Fruit fly (Drosophila melanogaster) whole organism, embryonic: ENCODE results near the gene HtrA2.
A peak's percentile ranks its signal among the peaks of the same experiment; 100 is the strongest.

Experiments used
- Bdp1 ChIP-seq: fragments of 200-800 bp; sonication (Bioruptor generic); optimal IDR thresholded peaks from 3 replicates; lab custom pipeline; 2016; ENCODE audit warnings: missing biosample characterization, missing genetic modification characterization
- Blimp-1 ChIP-seq: fragments of 200-800 bp; sonication (Bioruptor generic); optimal IDR thresholded peaks from 3 replicates; lab custom pipeline; 2018; ENCODE audit warnings: missing biosample characterization, missing genetic modification characterization, mild to moderate bottlenecking, moderate library complexity, missing genetic modification reagents
- CG10654 ChIP-seq: fragments of 200-800 bp; sonication (Bioruptor generic); optimal IDR thresholded peaks from 2 replicates; lab custom pipeline; 2016; ENCODE audit warnings: missing biosample characterization, missing genetic modification characterization
- CG12155 ChIP-seq: fragments of 200-800 bp; sonication (Bioruptor generic); optimal IDR thresholded peaks from 3 replicates; lab custom pipeline; 2016; ENCODE audit warnings: missing biosample characterization, missing genetic modification characterization
- CG12659 ChIP-seq: fragments of 200-800 bp; sonication (Bioruptor generic); optimal IDR thresholded peaks from 3 replicates; lab custom pipeline; 2017; ENCODE audit warnings: mild to moderate bottlenecking, missing biosample characterization, missing genetic modification reagents, missing genetic modification characterization
- CG15479 ChIP-seq: fragments of 200-800 bp; sonication (Bioruptor generic); optimal IDR thresholded peaks from 3 replicates; lab custom pipeline; 2019; ENCODE audit warnings: missing biosample characterization, mild to moderate bottlenecking, missing genetic modification characterization, moderate library complexity
- CG15514 ChIP-seq: fragments of 200-800 bp; sonication (Bioruptor generic); optimal IDR thresholded peaks from 3 replicates; lab custom pipeline; 2017; ENCODE audit warnings: missing biosample characterization, missing genetic modification characterization, mild to moderate bottlenecking, moderate library complexity, missing genetic modification reagents
- CG16779 ChIP-seq: fragments of 200-800 bp; sonication (Bioruptor generic); IDR thresholded peaks from 2 replicates; pipeline ENCODE4 v1.3.6; 2022; ENCODE audit warnings: missing biosample characterization, missing genetic modification characterization
- CG16863 ChIP-seq: fragments of 200-800 bp; sonication (Bioruptor generic); optimal IDR thresholded peaks from 3 replicates; lab custom pipeline; 2016; ENCODE audit warnings: missing biosample characterization, missing genetic modification characterization
- CG17328 ChIP-seq: fragments of 200-800 bp; sonication (Bioruptor generic); IDR thresholded peaks from 2 replicates; pipeline ENCODE4 v1.3.6; 2022; ENCODE audit warnings: missing biosample characterization, missing genetic modification characterization
- CG18599 ChIP-seq: fragments of 200-800 bp; sonication (Bioruptor generic); optimal IDR thresholded peaks from 3 replicates; lab custom pipeline; 2017; ENCODE audit warnings: missing biosample characterization, missing genetic modification characterization, mild to moderate bottlenecking, moderate library complexity, missing genetic modification reagents
- CG2202 ChIP-seq: fragments of 200-800 bp; sonication (Bioruptor generic); optimal IDR thresholded peaks from 2 replicates; lab custom pipeline; 2018; ENCODE audit warnings: missing biosample characterization, mild to moderate bottlenecking, missing genetic modification characterization
- CG4360 ChIP-seq: fragments of 200-800 bp; sonication (Bioruptor generic); IDR thresholded peaks from 2 replicates; pipeline ENCODE4 v1.3.6; 2022; ENCODE audit warnings: missing biosample characterization, missing genetic modification characterization
- CG6175 ChIP-seq: fragments of 200-800 bp; sonication (Bioruptor generic); IDR thresholded peaks from 3 replicates; pipeline ENCODE4 v1.3.6; 2022; ENCODE audit warnings: missing biosample characterization, missing genetic modification characterization
- CG6683 ChIP-seq: fragments of 200-800 bp; sonication (Bioruptor generic); optimal IDR thresholded peaks from 2 replicates; lab custom pipeline; 2017; ENCODE audit warnings: missing biosample characterization, mild to moderate bottlenecking, missing genetic modification characterization, missing genetic modification reagents
- CG7987 ChIP-seq: fragments of 200-800 bp; sonication (Bioruptor generic); optimal IDR thresholded peaks from 2 replicates; lab custom pipeline; 2018; ENCODE audit warnings: missing biosample characterization, mild to moderate bottlenecking, missing genetic modification characterization, moderate library complexity
- CG8765 ChIP-seq: fragments of 200-800 bp; sonication (Bioruptor generic); IDR thresholded peaks from 2 replicates; pipeline ENCODE4 v1.3.6; 2022; ENCODE audit warnings: missing biosample characterization, missing genetic modification characterization
- CG9727 ChIP-seq: fragments of 200-800 bp; sonication (Bioruptor generic); optimal IDR thresholded peaks from 3 replicates; lab custom pipeline; 2017; ENCODE audit warnings: missing biosample characterization, mild to moderate bottlenecking, missing genetic modification characterization
- CG9876 ChIP-seq: fragments of 200-800 bp; sonication (Bioruptor generic); optimal IDR thresholded peaks from 2 replicates; lab custom pipeline; 2016; ENCODE audit warnings: missing biosample characterization, missing genetic modification characterization
- CG9932 ChIP-seq: fragments of 200-800 bp; sonication (Bioruptor generic); IDR thresholded peaks from 2 replicates; pipeline ENCODE4 v1.3.6; 2022; ENCODE audit warnings: missing biosample characterization, missing genetic modification characterization
- Drgx ChIP-seq: fragments of 200-800 bp; sonication (Bioruptor generic); IDR thresholded peaks from 2 replicates; pipeline ENCODE4 v1.3.6; 2022; ENCODE audit warnings: missing biosample characterization, missing genetic modification characterization
- E2f2 ChIP-seq: fragments of 200-800 bp; sonication (Bioruptor generic); IDR thresholded peaks from 2 replicates; pipeline ENCODE4 v1.3.6; 2022; ENCODE audit warnings: missing biosample characterization, missing genetic modification characterization
- H2.0 ChIP-seq: fragments of 200-800 bp; sonication (Bioruptor generic); IDR thresholded peaks from 2 replicates; pipeline ENCODE4 v1.3.6; 2022; ENCODE audit warnings: missing biosample characterization, missing genetic modification characterization
- HHEX ChIP-seq: fragments of 200-800 bp; sonication (Bioruptor generic); optimal IDR thresholded peaks from 3 replicates; lab custom pipeline; 2017; ENCODE audit warnings: missing biosample characterization, mild to moderate bottlenecking, missing genetic modification characterization, missing genetic modification reagents
- HmgD ChIP-seq: fragments of 200-800 bp; sonication (Bioruptor generic); optimal IDR thresholded peaks from 3 replicates; lab custom pipeline; 2016; ENCODE audit warnings: missing biosample characterization, missing genetic modification characterization
- Hr78 ChIP-seq, 2 experiments: fragments of 200-800 bp in 1 of 2; fragments of >200 bp in 1 of 2; sonication (Bioruptor generic) in 1 of 2; optimal IDR thresholded peaks; 2 replicates each; lab custom pipeline; 2017 to 2019; ENCODE audit warnings: missing biosample characterization in 2 of 2, missing genetic modification characterization in 2 of 2, mild to moderate bottlenecking in 1 of 2, moderate library complexity in 1 of 2
- Hsf ChIP-seq: fragments of 200-800 bp; sonication (Bioruptor generic); optimal IDR thresholded peaks from 3 replicates; lab custom pipeline; 2016; ENCODE audit warnings: missing biosample characterization, missing genetic modification characterization
- Jarid2 ChIP-seq: fragments of 200-800 bp; sonication (Bioruptor generic); optimal IDR thresholded peaks from 3 replicates; lab custom pipeline; 2017; ENCODE audit warnings: mild to moderate bottlenecking, missing biosample characterization, missing genetic modification reagents, missing genetic modification characterization
- Med ChIP-seq: fragments of 200-800 bp; sonication (Bioruptor generic); peaks from one replicate; lab custom pipeline; 2016; ENCODE audit warnings: missing biosample characterization, missing genetic modification characterization, mild to moderate bottlenecking, inconsistent platforms, moderate library complexity
- NC2α ChIP-seq: fragments of 200-800 bp; sonication (Bioruptor generic); optimal IDR thresholded peaks from 2 replicates; lab custom pipeline; 2016; ENCODE audit warnings: missing biosample characterization, missing genetic modification characterization
- Six4 ChIP-seq: fragments of 200-800 bp; sonication (Bioruptor generic); optimal IDR thresholded peaks from 2 replicates; lab custom pipeline; 2016; ENCODE audit warnings: missing biosample characterization, missing genetic modification characterization
- Spps ChIP-seq: fragments of 200-800 bp; sonication (Bioruptor generic); optimal IDR thresholded peaks from 2 replicates; lab custom pipeline; 2018; ENCODE audit warnings: missing biosample characterization, mild to moderate bottlenecking, missing genetic modification characterization
- Ssrp ChIP-seq: fragments of 200-800 bp; sonication (Bioruptor generic); optimal IDR thresholded peaks from 2 replicates; lab custom pipeline; 2018; ENCODE audit warnings: missing biosample characterization, mild to moderate bottlenecking, missing genetic modification characterization, moderate library complexity
- Trl ChIP-seq, 3 experiments: fragments of >200 bp in 2 of 3; fragments of 200-800 bp in 1 of 3; sonication (Bioruptor generic) in 1 of 3; optimal IDR thresholded peaks; 2 replicates in 1 of 3; 3 replicates in 2 of 3; lab custom pipeline; 2016 to 2017; ENCODE audit warnings: missing biosample characterization in 1 of 3, missing genetic modification characterization in 1 of 3
- ato ChIP-seq: fragments of 200-800 bp; sonication (Bioruptor generic); IDR thresholded peaks from 2 replicates; pipeline ENCODE4 v1.3.6; 2022; ENCODE audit warnings: missing biosample characterization, missing genetic modification characterization; ENCODE audit not compliant: partially characterized antibody
- chm ChIP-seq: fragments of 200-800 bp; sonication (Bioruptor generic); IDR thresholded peaks from 2 replicates; pipeline ENCODE4 v1.3.6; 2022; ENCODE audit warnings: missing biosample characterization, missing genetic modification characterization
- da ChIP-seq: fragments of 200-800 bp; sonication (Bioruptor generic); optimal IDR thresholded peaks from 2 replicates; lab custom pipeline; 2016; ENCODE audit warnings: missing biosample characterization, missing genetic modification characterization
- dysf ChIP-seq: fragments of 200-800 bp; sonication (Bioruptor generic); IDR thresholded peaks from 3 replicates; pipeline ENCODE4 v1.3.6; 2022; ENCODE audit warnings: missing biosample characterization, missing genetic modification characterization
- klu ChIP-seq: fragments of 200-800 bp; sonication (Bioruptor generic); IDR thresholded peaks from 2 replicates; pipeline ENCODE4 v1.3.6; 2022; ENCODE audit warnings: missing biosample characterization, missing genetic modification characterization
- pan ChIP-seq, 4 experiments: fragments of >200 bp in 3 of 4; fragments of 200-800 bp in 1 of 4; sonication (Bioruptor generic) in 1 of 4; optimal IDR thresholded peaks in 3 of 4; IDR thresholded peaks in 1 of 4; 2 replicates each; pipeline versions ENCODE4 v1.3.6 to Lab custom; 2017 to 2022; ENCODE audit warnings: missing biosample characterization in 2 of 4, missing genetic modification characterization in 2 of 4, mixed read lengths in 1 of 4
- peb ChIP-seq: fragments of 200-800 bp; sonication (Bioruptor generic); IDR thresholded peaks from 2 replicates; pipeline ENCODE4 v1.3.6; 2022; ENCODE audit warnings: missing biosample characterization, missing genetic modification characterization
- sisA ChIP-seq: fragments of 200-800 bp; sonication (Bioruptor generic); IDR thresholded peaks from 2 replicates; pipeline ENCODE4 v1.3.6; 2022; ENCODE audit warnings: missing biosample characterization, missing genetic modification characterization
- stwl ChIP-seq: fragments of 200-800 bp; sonication (Bioruptor generic); optimal IDR thresholded peaks from 3 replicates; lab custom pipeline; 2018; ENCODE audit warnings: missing biosample characterization, mild to moderate bottlenecking, missing genetic modification characterization, moderate library complexity
- tio ChIP-seq: fragments of 200-800 bp; sonication (Bioruptor generic); optimal IDR thresholded peaks from 2 replicates; lab custom pipeline; 2017; ENCODE audit warnings: missing biosample characterization, missing genetic modification characterization, inconsistent platforms
- zen2 ChIP-seq: fragments of 200-800 bp; sonication (Bioruptor generic); IDR thresholded peaks from 3 replicates; pipeline ENCODE4 v1.3.6; 2022; ENCODE audit warnings: missing biosample characterization, missing genetic modification characterization; ENCODE audit not compliant: partially characterized antibody
- zf30C ChIP-seq: fragments of 200-800 bp; sonication (Bioruptor generic); optimal IDR thresholded peaks from 3 replicates; lab custom pipeline; 2018; ENCODE audit warnings: missing biosample characterization, mild to moderate bottlenecking, missing genetic modification characterization

Gene HtrA2

DNA sequence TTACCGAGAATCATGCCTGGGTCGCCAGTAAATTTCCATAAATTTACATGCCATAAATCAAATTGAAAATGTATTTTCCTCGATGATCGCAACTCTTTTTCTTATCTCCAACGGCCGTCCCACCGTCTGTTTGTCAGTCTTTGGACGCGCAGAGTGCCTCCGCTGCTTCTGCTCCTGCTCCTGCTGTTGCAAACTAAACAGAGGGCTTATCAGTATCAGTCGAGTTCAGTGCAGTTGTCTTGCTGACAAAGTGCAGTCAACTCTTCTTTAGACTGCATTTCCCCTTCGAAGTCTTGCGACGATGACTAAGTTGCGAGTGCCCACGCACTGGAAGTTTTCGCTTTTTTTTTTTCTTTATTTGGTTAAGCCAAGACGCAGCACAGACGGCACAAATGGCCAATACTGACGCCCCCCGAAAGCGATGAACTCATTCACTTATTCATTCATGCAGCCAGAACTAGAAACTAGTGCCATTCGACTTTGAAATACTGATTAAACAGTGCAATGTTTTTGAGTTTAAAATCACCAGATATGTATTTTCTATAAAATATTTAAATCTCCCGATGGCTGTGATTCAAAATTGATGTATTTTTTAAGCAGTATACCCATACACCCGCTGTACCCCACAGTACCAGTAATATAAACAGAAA lies 37.3 kb downstream of the HtrA2 start:
- TF ChIP-seq CG12659 (GFP tag; lab: Kevin White, UChicago) (no peak), Med (peak; percentile 75), CG15479 (GFP tag; lab: Kevin White, UChicago) (peak; percentile 74)

DNA sequence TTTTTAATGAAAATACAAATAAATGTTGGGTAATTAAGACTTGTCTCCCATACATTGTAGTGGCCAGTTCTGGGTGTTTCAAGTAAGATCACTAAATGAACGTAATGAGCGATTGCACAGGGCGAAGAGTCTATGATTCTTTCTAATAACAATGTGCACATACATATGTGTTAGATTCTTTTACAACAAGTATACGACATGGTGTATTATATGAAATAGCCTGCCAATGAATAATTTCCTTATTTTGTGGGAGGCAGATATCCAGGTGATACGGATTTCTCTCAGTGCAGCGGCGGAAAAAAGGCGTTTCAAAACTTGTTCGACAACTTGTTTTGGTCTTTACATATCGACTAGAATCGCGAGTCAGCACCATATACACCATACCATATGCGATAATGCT lies 37.9 kb downstream of the HtrA2 start:
- TF ChIP-seq zen2, result no peak
- TF ChIP-seq CG7987 (GFP tag; lab: Kevin White, UChicago), result no peak
- TF ChIP-seq chm (GFP tag; lab: Robert Waterston, UW), result no peak
- no peak for TF ChIP-seq Jarid2 (GFP tag; lab: Kevin White, UChicago)
- TF ChIP-seq CG8765, result no peak
- peak; percentile 29; the same call in 1 of the 2 replicates for TF ChIP-seq E2f2 (GFP tag; lab: Robert Waterston, UW)
- TF ChIP-seq tio, result peak; percentile 40
- peak; percentile 29 for TF ChIP-seq CG10654 (GFP tag; lab: Kevin White, UChicago)
- no peak for TF ChIP-seq CG6175 (GFP tag; lab: Robert Waterston, UW)
- TF ChIP-seq ato (GFP tag; lab: Robert Waterston, UW), result no peak
- peak; percentile 52 for TF ChIP-seq CG9727 (GFP tag; lab: Kevin White, UChicago)
- TF ChIP-seq Hr78 (GFP tag; optimal IDR thresholded peaks at IDR 0.05; lab: Kevin White, UChicago), result no peak
- TF ChIP-seq H2.0, result peak; percentile 46
- peak; percentile 5 for TF ChIP-seq Ssrp (tag; lab: Kevin White, UChicago)
- 0 out of 2 replicates have a peak, but pooled peaks have one; percentile 51 for TF ChIP-seq peb (GFP tag; lab: Robert Waterston, UW)
- peak; percentile 49 for TF ChIP-seq sisA (GFP tag; lab: Robert Waterston, UW)
- TF ChIP-seq Blimp-1 (GFP tag; lab: Kevin White, UChicago), result peak; percentile 24
- no peak for TF ChIP-seq stwl
- TF ChIP-seq HmgD, result no peak
- TF ChIP-seq Bdp1, result peak; percentile 15
- TF ChIP-seq zf30C (GFP tag; lab: Kevin White, UChicago), result peak; percentile 21
- TF ChIP-seq CG18599 (GFP tag; lab: Kevin White, UChicago), result peak; percentile 55
- TF ChIP-seq CG12155 (GFP tag; lab: Kevin White, UChicago), result peak; percentile 63
- TF ChIP-seq da (GFP tag; lab: Kevin White, UChicago), result no peak
- TF ChIP-seq CG2202 (tag; lab: Kevin White, UChicago), result no peak
- TF ChIP-seq CG6683, result no peak
- peak; percentile 47; the same call in 1 of the 2 replicates for TF ChIP-seq CG17328 (GFP tag; lab: Robert Waterston, UW)
- no peak for TF ChIP-seq NC2α (GFP tag; lab: Kevin White, UChicago)
- TF ChIP-seq HHEX (GFP tag; lab: Kevin White, UChicago), result peak; percentile 50
- TF ChIP-seq pan (optimal IDR thresholded peaks at IDR 0.05; lab: Kevin White, UChicago), result no peak
- TF ChIP-seq pan (GFP tag; optimal IDR thresholded peaks at IDR 0.05 in 1 of 2, IDR thresholded peaks at IDR 0.05 in 1 of 2), result peak in 1 of 2 experiments; percentile 77
- peak; percentile 69 for TF ChIP-seq dysf (GFP tag; lab: Robert Waterston, UW)
- peak; percentile 32 for TF ChIP-seq Hsf (GFP tag; lab: Kevin White, UChicago)
- TF ChIP-seq CG9876 (GFP tag; lab: Kevin White, UChicago), result peak; percentile 28
- TF ChIP-seq Drgx, result peak; percentile 82
- peak; percentile 15 for TF ChIP-seq Six4 (GFP tag; lab: Kevin White, UChicago)
- peak; percentile 78 for TF ChIP-seq CG9932 (GFP tag; lab: Robert Waterston, UW)
- TF ChIP-seq Spps (tag; lab: Kevin White, UChicago), result no peak
- TF ChIP-seq klu, result 0 out of 2 replicates have a peak, but pooled peaks have one; percentile 24
- no peak for TF ChIP-seq CG4360 (GFP tag; lab: Robert Waterston, UW)
- peak; percentile 60 for TF ChIP-seq CG15514
- TF ChIP-seq CG16779 (GFP tag; lab: Robert Waterston, UW), result 0 out of 2 replicates have a peak, but pooled peaks have one; percentile 37
- no peak for TF ChIP-seq CG16863 (GFP tag; lab: Kevin White, UChicago)
- no peak for TF ChIP-seq Trl (optimal IDR thresholded peaks at IDR 0.05; lab: Kevin White, UChicago)
- peak; percentile 54 for TF ChIP-seq Trl (GFP tag; optimal IDR thresholded peaks at IDR 0.05; lab: Kevin White, UChicago)
